Worm (Caenorhabditis elegans): Measurements from ENCODE around the gene cept-2.

ce11 chrV:14328806-14329205, 18.8 kb upstream of the cept-2 start, which contains the start of gene pepm-1:
- TF ChIP-seq dmd-6 (GFP tag; IDR thresholded peaks at IDR 0.05) (no peak), dpl-1 (GFP tag; optimal IDR thresholded peaks at IDR 0.05) (no peak), lin-13 (GFP tag; optimal IDR thresholded peaks at IDR 0.05) (no peak), unc-62 (GFP tag; optimal IDR thresholded peaks at IDR 0.05 in 1 of 2) (no peak), unc-62 (tag; optimal IDR thresholded peaks at IDR 0.05) (no peak), lsy-2 (tag; optimal IDR thresholded peaks at IDR 0.05) (no peak)
